Fruit fly (Drosophila melanogaster) whole organism: ENCODE measurements around the gene mxc.

Experiments used
- CG8478 ChIP-seq: fragments of >200 bp; optimal IDR thresholded peaks from 2 replicates; lab custom pipeline; 2018; ENCODE audit warnings: inconsistent platforms
- Dll ChIP-seq: fragments of >200 bp; optimal IDR thresholded peaks from 2 replicates; lab custom pipeline; 2017
- EcR ChIP-seq, 2 experiments: fragments of >200 bp; optimal IDR thresholded peaks; 2 replicates each; lab custom pipeline; 2017; ENCODE audit warnings: missing biosample characterization in 2 of 2, missing genetic modification characterization in 2 of 2, missing genetic modification reagents in 2 of 2
- pan ChIP-seq: fragments of >200 bp; optimal IDR thresholded peaks from 2 replicates; lab custom pipeline; 2017
- psq ChIP-seq: fragments of >200 bp; optimal IDR thresholded peaks from 2 replicates; lab custom pipeline; 2017
- usp ChIP-seq: fragments of >200 bp; optimal IDR thresholded peaks from 2 replicates; lab custom pipeline; 2017; ENCODE audit warnings: missing biosample characterization, missing genetic modification characterization, mixed read lengths

DNA sequence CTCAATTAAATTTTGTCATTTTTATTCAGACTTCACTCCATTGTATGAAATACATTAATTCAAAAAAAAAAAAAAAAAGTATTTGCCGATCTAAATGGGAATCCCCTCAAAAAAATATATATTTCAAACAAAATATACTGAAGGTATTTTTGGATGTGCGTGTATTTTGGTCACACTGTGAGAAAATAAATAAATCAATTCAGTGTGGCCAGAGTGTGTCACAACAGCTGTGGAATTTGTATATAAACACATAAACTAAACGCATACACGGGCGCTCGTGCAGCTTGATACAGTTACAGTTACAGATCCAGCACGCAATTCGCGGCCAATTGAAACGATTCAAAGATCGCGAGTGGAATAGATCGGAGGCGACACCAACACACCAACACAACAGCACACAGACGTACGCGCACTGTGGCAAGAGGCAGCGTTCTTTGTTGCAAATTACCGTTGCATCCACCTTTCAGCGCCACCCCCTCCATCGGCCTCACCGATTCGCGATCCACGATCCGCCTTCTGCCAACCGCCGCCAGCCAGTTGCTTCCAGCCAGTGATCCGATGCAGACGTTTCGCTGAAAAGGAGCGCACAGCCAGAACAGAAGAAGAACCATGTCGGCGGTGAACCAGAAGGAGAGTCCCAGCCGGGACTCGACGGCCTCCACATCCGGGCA lies 7.0 kb upstream of the mxc start, which contains the start of gene CG17754:
- TF ChIP-seq EcR (GFP tag; optimal IDR thresholded peaks at IDR 0.05; lab: Kevin White, UChicago) (no peak), usp (no peak), psq (lab: Kevin White, UChicago) (no peak), CG8478 (lab: Kevin White, UChicago) (no peak), Dll (lab: Kevin White, UChicago) (peak; percentile 30), pan (lab: Kevin White, UChicago) (no peak)
